Worm (Caenorhabditis elegans): ENCODE data around the gene mrpl-11.

The mrpl-11 gene

DNA sequence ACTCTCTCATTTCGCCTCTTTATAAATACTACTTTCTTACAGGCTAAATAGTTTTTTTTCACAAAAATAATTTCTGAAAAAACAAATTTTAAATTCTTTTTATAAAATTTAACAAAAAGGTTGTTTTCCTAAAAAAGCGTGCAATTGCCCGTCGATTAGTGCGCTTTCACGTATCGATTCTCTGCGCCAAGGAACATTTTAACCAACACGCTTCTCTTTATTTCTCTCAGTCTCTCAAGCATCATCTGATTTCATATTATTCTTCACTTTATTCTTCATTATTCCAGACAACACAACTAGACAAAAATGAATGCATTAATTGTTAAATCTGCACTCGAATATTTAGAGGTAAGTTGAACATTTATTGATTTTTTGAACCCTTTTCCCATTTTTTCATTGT, 27.8 kb upstream of the mrpl-11 start, which contains the start of gene B0303.4 (continued):
- TF ChIP-seq nhr-23 (tag; optimal IDR thresholded peaks at IDR 0.05) (no peak), nhr-25 (tag; optimal IDR thresholded peaks at IDR 0.05) (peak; percentile 62), zag-1 (tag; optimal IDR thresholded peaks at IDR 0.05) (no peak), fos-1 (tag; optimal IDR thresholded peaks at IDR 0.05) (peak; percentile 61), crh-2 (tag; optimal IDR thresholded peaks at IDR 0.05) (peak; percentile 81)

DNA sequence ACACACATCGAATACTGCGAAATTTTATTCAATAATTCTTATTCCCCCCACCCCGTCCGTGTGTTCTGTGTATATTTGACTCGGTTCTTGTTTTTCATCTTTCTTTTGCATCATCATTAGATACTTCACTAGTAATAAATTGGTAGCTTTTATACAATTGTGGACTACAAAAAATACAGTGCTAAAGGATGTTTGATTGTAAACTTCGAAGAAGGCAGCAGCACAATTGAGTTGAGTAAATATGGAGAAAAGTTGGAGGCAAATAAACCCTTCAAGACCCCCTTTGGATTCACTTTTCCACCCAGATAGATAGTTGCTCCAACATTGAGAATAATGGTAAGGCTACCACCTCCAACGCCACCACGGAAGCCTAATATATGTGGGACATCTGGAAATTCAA, 24.1 kb upstream of the mrpl-11 start, which contains the start of gene B0303.7:
Gene B0303.7 (plus strand): TSS at position 301 of the 400 bp plus-strand sequence.
- TF ChIP-seq fos-1 (tag; optimal IDR thresholded peaks at IDR 0.05): no peak
- TF ChIP-seq unc-39 (tag; optimal IDR thresholded peaks at IDR 0.05): no peak

DNA sequence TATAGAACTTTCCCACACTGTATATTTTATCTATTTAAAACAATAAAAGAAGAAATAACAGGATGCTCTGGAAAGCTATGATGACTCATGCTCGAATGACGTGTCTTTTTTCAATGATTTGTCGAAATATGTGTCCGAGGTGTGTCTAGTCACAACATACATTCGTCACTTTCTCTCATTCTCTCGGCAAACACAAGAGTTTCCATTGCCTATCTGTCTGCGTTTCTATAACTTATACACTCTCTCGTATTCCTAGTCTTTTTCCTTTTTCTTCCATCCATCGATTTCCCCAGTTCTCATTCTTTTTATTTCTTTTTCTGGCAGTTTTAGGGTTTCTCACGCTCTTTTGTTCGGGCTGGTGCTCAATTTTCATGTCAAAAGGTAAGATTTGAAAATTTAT, 20.8 kb upstream of the mrpl-11 start:
- TF ChIP-seq blmp-1 (tag; optimal IDR thresholded peaks at IDR 0.05; ENCODE audit: insufficient read depth) (peak; percentile 75), alr-1 (tag; optimal IDR thresholded peaks at IDR 0.05) (no peak), fos-1 (tag; optimal IDR thresholded peaks at IDR 0.05) (peak; percentile 95), nhr-129 (tag; optimal IDR thresholded peaks at IDR 0.05) (peak; percentile 16), lsy-2 (tag; optimal IDR thresholded peaks at IDR 0.05) (peak in 1 of 2 experiments; percentile 50), unc-55 (GFP tag; optimal IDR thresholded peaks at IDR 0.05) (peak; percentile 79), C34F6.9 (tag; optimal IDR thresholded peaks at IDR 0.05) (peak; percentile 77), ama-1 (optimal IDR thresholded peaks at IDR 0.05) (peak; percentile 31), nhr-6 (tag; optimal IDR thresholded peaks at IDR 0.05) (no peak), F13H6.1 (tag; optimal IDR thresholded peaks at IDR 0.05) (peak; percentile 14), egl-27 (tag; optimal IDR thresholded peaks at IDR 0.05) (no peak), crh-2 (tag; optimal IDR thresholded peaks at IDR 0.05) (peak; percentile 83), elt-3 (tag; optimal IDR thresholded peaks at IDR 0.05) (no peak)

DNA sequence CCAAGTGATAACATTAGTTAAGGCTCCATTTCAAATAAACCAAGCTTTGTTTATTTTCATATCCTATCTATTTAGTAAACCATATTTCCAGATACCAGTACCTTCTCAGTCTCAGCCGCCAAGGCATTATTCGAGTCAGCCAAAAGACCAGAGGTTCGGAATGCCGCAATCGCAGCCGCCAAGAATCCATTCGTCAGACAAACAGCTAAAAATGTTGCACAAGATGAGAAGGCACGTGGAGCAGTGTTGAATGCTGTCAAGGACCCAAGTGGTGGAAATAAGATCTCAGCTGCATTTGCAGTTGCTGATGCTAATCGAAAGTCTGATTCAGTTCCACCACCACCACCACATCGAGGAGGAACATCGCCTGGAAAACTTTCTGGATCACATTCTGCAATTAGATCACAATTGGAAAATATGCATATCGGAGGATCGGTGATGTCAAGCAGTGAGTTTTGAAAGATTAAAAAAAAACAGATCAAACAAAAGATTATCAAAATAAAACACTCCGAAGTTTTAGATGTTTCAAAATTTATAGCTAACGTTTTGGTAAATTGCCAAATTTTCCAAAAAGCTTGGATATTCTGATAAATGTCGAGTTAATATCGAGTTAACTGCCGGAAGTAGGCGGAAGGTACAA, 20.1 kb upstream of the mrpl-11 start:
- TF ChIP-seq ztf-1 (GFP tag; conservative IDR thresholded peaks at IDR 0.05) (no peak), ceh-82 (tag; optimal IDR thresholded peaks at IDR 0.05) (no peak), ZK546.5 (tag; optimal IDR thresholded peaks at IDR 0.05) (no peak), nhr-129 (tag; optimal IDR thresholded peaks at IDR 0.05) (no peak), Y55F3AM.14 (GFP tag; optimal IDR thresholded peaks at IDR 0.05) (no peak), sma-9 (GFP tag; optimal IDR thresholded peaks at IDR 0.05) (no peak), sma-9 (tag; optimal IDR thresholded peaks at IDR 0.05) (no peak), unc-55 (GFP tag; optimal IDR thresholded peaks at IDR 0.05) (no peak), nhr-6 (tag; optimal IDR thresholded peaks at IDR 0.05) (no peak), alr-1 (tag; optimal IDR thresholded peaks at IDR 0.05) (no peak)

DNA sequence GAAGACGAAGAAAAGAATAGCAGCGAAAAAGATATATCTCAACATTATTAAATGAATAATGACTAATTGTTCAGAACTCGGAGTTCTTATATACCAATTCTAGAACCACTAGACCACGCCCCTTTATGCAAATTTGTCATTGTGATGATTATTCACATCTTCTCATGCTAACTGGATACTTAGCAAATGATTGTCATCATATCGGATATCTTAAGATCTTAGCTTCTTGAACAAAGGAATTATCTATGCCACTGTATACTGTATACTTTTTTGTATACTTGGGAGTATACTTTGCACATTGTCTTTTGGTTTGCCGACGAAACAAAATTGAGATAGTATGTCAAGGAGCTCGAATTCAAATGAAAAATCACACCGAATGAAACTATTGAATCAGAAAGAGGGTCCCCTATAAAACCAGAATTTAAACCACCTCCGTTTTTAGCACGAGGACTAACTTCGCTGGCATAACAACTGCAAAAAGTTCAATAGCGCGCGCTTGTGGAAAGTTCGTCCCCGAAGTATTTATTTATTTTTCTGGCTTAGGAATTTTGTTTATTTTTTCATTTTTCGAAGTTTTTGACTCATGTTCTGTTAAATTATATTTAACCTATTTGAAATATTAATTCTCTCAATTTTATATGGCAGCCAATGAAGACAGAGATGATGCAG, 17.0 kb upstream of the mrpl-11 start, which contains the start of the genes sdz-1 and vps-33.1:
Gene sdz-1 (minus strand): TSS at position 51 of the 669 bp plus-strand sequence.
Gene vps-33.1 (plus strand): TSS at position 639 of the 669 bp plus-strand sequence.
- TF ChIP-seq nhr-77 (tag; optimal IDR thresholded peaks at IDR 0.05): no peak
- TF ChIP-seq elt-3 (tag; optimal IDR thresholded peaks at IDR 0.05): no peak
- TF ChIP-seq nhr-6 (tag; optimal IDR thresholded peaks at IDR 0.05): no peak
- no peak for TF ChIP-seq dmd-4 (tag; optimal IDR thresholded peaks at IDR 0.05)
- TF ChIP-seq nhr-237 (tag; optimal IDR thresholded peaks at IDR 0.05): no peak
- peak; percentile 90 for TF ChIP-seq unc-55 (GFP tag; optimal IDR thresholded peaks at IDR 0.05)
- TF ChIP-seq mbf-1 (tag; optimal IDR thresholded peaks at IDR 0.05): no peak
- no peak for TF ChIP-seq lin-11 (tag; optimal IDR thresholded peaks at IDR 0.05)
- TF ChIP-seq nhr-23 (tag; optimal IDR thresholded peaks at IDR 0.05): no peak
- no peak for TF ChIP-seq aly-2 (tag; optimal IDR thresholded peaks at IDR 0.05)
- no peak for TF ChIP-seq ceh-82 (tag; optimal IDR thresholded peaks at IDR 0.05)
- TF ChIP-seq alr-1 (tag; optimal IDR thresholded peaks at IDR 0.05): no peak
- no peak for TF ChIP-seq blmp-1 (tag; optimal IDR thresholded peaks at IDR 0.05; ENCODE audit: insufficient read depth)
- TF ChIP-seq nhr-129 (tag; optimal IDR thresholded peaks at IDR 0.05): peak; percentile 62
- TF ChIP-seq fos-1 (tag; optimal IDR thresholded peaks at IDR 0.05): no peak
- no peak for TF ChIP-seq unc-62 (GFP tag; optimal IDR thresholded peaks at IDR 0.05)
- no peak for TF ChIP-seq nhr-21 (tag; optimal IDR thresholded peaks at IDR 0.05)
- no peak for TF ChIP-seq zag-1 (tag; optimal IDR thresholded peaks at IDR 0.05)
- TF ChIP-seq ztf-11 (tag; optimal IDR thresholded peaks at IDR 0.05): no peak
- no peak for TF ChIP-seq nhr-11 (tag; optimal IDR thresholded peaks at IDR 0.05)
- peak; percentile 87 for TF ChIP-seq gmeb-1 (tag; optimal IDR thresholded peaks at IDR 0.05)
- TF ChIP-seq C34F6.9 (tag; optimal IDR thresholded peaks at IDR 0.05): peak; percentile 68
- TF ChIP-seq Y55F3AM.14 (GFP tag; optimal IDR thresholded peaks at IDR 0.05): no peak
- TF ChIP-seq egl-27 (tag; optimal IDR thresholded peaks at IDR 0.05): no peak
- TF ChIP-seq ztf-1 (GFP tag; conservative IDR thresholded peaks at IDR 0.05): no peak
- TF ChIP-seq sma-9 (GFP tag; optimal IDR thresholded peaks at IDR 0.05): peak; percentile 50
- TF ChIP-seq sma-9 (tag; optimal IDR thresholded peaks at IDR 0.05): no peak
- TF ChIP-seq crh-2 (tag; optimal IDR thresholded peaks at IDR 0.05): peak; percentile 4
- TF ChIP-seq lsy-2 (tag; optimal IDR thresholded peaks at IDR 0.05): peak in 1 of 2 experiments; percentile 75
- no peak for TF ChIP-seq nhr-12 (tag; optimal IDR thresholded peaks at IDR 0.05)
- no peak for TF ChIP-seq elt-1 (tag; optimal IDR thresholded peaks at IDR 0.05)
- TF ChIP-seq mab-5 (tag; optimal IDR thresholded peaks at IDR 0.05): no peak
- TF ChIP-seq peb-1 (tag; optimal IDR thresholded peaks at IDR 0.05): no peak
- no peak for TF ChIP-seq ztf-4 (tag; optimal IDR thresholded peaks at IDR 0.05)
- peak; percentile 1 for TF ChIP-seq sma-3 (GFP tag; optimal IDR thresholded peaks at IDR 0.05)
- no peak for TF ChIP-seq ZK546.5 (tag; optimal IDR thresholded peaks at IDR 0.05)
- TF ChIP-seq R02D3.7 (tag; optimal IDR thresholded peaks at IDR 0.05): no peak

All from whole organism, L2 larva.